Worm (Caenorhabditis elegans) whole organism, L1 larva: ENCODE data around the gene Y40B10A.9.

Source experiments
- C04F5.9 ChIP-seq: sonication (generic microtip); optimal IDR thresholded peaks from 2 replicates; lab custom pipeline; 2016; ENCODE audit warnings: missing genetic modification characterization, missing compliant biosample characterization
- F16B12.6 ChIP-seq: fragments of 150-350 bp; optimal IDR thresholded peaks from 2 replicates; lab custom pipeline; 2014; ENCODE audit warnings: missing biosample characterization, missing genetic modification characterization
- aly-2 ChIP-seq: fragments of 150-350 bp; optimal IDR thresholded peaks from 2 replicates; lab custom pipeline; 2014; ENCODE audit warnings: missing biosample characterization, missing genetic modification characterization
- blmp-1 ChIP-seq: fragments of 150-350 bp; optimal IDR thresholded peaks from 2 replicates; lab custom pipeline; 2014; ENCODE audit warnings: missing biosample characterization, missing genetic modification characterization
- ceh-82 ChIP-seq, 3 experiments: fragments of 150-350 bp in 1 of 3; sonication (generic microtip) in 2 of 3; optimal IDR thresholded peaks; 2 replicates each; lab custom pipeline; 2014 to 2017; ENCODE audit warnings: missing biosample characterization in 3 of 3, missing genetic modification characterization in 3 of 3
- dpl-1 ChIP-seq, 3 experiments: fragments of 150-350 bp in 2 of 3; sonication (generic microtip) in 1 of 3; optimal IDR thresholded peaks; 2 replicates each; lab custom pipeline; 2014 to 2017; ENCODE audit warnings: missing biosample characterization in 3 of 3, missing genetic modification characterization in 3 of 3, missing genetic modification reagents in 3 of 3
- dsc-1 ChIP-seq: sonication (generic microtip); optimal IDR thresholded peaks from 2 replicates; lab custom pipeline; 2016; ENCODE audit warnings: mild to moderate bottlenecking, missing genetic modification characterization, missing compliant biosample characterization
- efl-1 ChIP-seq, 4 experiments: fragments of 150-350 bp; optimal IDR thresholded peaks in 3 of 4; peaks in 1 of 4; 1 replicate in 1 of 4; 2 replicates in 3 of 4; lab custom pipeline; 2014; ENCODE audit warnings: missing biosample characterization in 2 of 4, missing genetic modification characterization in 2 of 4, missing genetic modification reagents in 2 of 4
- elt-2 ChIP-seq: sonication (generic microtip); optimal IDR thresholded peaks from 2 replicates; lab custom pipeline; 2016; ENCODE audit warnings: missing genetic modification characterization, mild to moderate bottlenecking, inconsistent platforms, missing compliant biosample characterization, missing genetic modification reagents
- elt-3 ChIP-seq, 6 experiments: fragments of 150-350 bp in 1 of 6; sonication (generic microtip); optimal IDR thresholded peaks; 2 replicates each; lab custom pipeline; 2017 to 2018; ENCODE audit warnings: missing biosample characterization in 6 of 6, missing genetic modification characterization in 6 of 6, inconsistent platforms in 1 of 6
- ets-5 ChIP-seq: fragments of 200-800 bp; sonication (Bioruptor generic); IDR thresholded peaks from 2 replicates; pipeline ENCODE4 v1.3.6; 2022; ENCODE audit warnings: missing genetic modification characterization, missing compliant biosample characterization
- fos-1 ChIP-seq: fragments of 150-350 bp; optimal IDR thresholded peaks from 2 replicates; lab custom pipeline; 2014; ENCODE audit warnings: missing biosample characterization, missing genetic modification characterization
- grh-1 ChIP-seq: fragments of 200-800 bp; sonication (Bioruptor generic); IDR thresholded peaks from 2 replicates; pipeline ENCODE4 v1.3.6; 2022; ENCODE audit warnings: missing genetic modification reagents, missing genetic modification characterization, missing compliant biosample characterization
- irx-1 ChIP-seq: sonication (generic microtip); optimal IDR thresholded peaks from 2 replicates; lab custom pipeline; 2016; ENCODE audit warnings: missing genetic modification characterization, missing compliant biosample characterization
- isw-1 ChIP-seq: fragments of 200-800 bp; sonication (Bioruptor generic); IDR thresholded peaks from 2 replicates; pipeline ENCODE4 v1.3.6; 2022; ENCODE audit warnings: missing genetic modification characterization, missing compliant biosample characterization
- lin-13 ChIP-seq: fragments of 150-350 bp; optimal IDR thresholded peaks from 2 replicates; lab custom pipeline; 2014; ENCODE audit warnings: missing biosample characterization, missing genetic modification reagents, missing genetic modification characterization
- lin-14 ChIP-seq: fragments of 200-800 bp; sonication (Bioruptor generic); optimal IDR thresholded peaks from 2 replicates; lab custom pipeline; 2018; ENCODE audit warnings: mild to moderate bottlenecking, missing genetic modification characterization, moderate library complexity, missing compliant biosample characterization
- lin-35 ChIP-seq, 2 experiments: fragments of 150-350 bp; optimal IDR thresholded peaks; 2 replicates each; lab custom pipeline; 2014; ENCODE audit warnings: missing biosample characterization in 2 of 2, missing genetic modification characterization in 2 of 2, missing genetic modification reagents in 2 of 2
- lsy-2 ChIP-seq, 2 experiments: fragments of 150-350 bp; optimal IDR thresholded peaks; 2 replicates each; lab custom pipeline; 2014; ENCODE audit warnings: missing biosample characterization in 2 of 2, missing genetic modification characterization in 2 of 2
- mdl-1 ChIP-seq, 2 experiments: fragments of 150-350 bp; optimal IDR thresholded peaks; 2 replicates each; lab custom pipeline; 2014 to 2017; ENCODE audit warnings: missing biosample characterization in 2 of 2, missing genetic modification characterization in 2 of 2, inconsistent platforms in 1 of 2
- mep-1 ChIP-seq: fragments of 150-350 bp; optimal IDR thresholded peaks from 2 replicates; lab custom pipeline; 2014; ENCODE audit warnings: missing biosample characterization, missing genetic modification characterization
- nhr-12 ChIP-seq: sonication (generic microtip); optimal IDR thresholded peaks from 2 replicates; lab custom pipeline; 2017; ENCODE audit warnings: missing biosample characterization, missing genetic modification characterization
- nhr-19 ChIP-seq: fragments of 200-800 bp; sonication (Bioruptor generic); conservative IDR thresholded peaks from 2 replicates; pipeline ENCODE4 v1.3.6; 2022; ENCODE audit warnings: missing genetic modification characterization, missing compliant biosample characterization
- nhr-20 ChIP-seq: sonication (generic microtip); optimal IDR thresholded peaks from 2 replicates; lab custom pipeline; 2016; ENCODE audit warnings: mild to moderate bottlenecking, missing genetic modification characterization, missing compliant biosample characterization
- nhr-28 ChIP-seq: fragments of 150-350 bp; optimal IDR thresholded peaks from 2 replicates; lab custom pipeline; 2014; ENCODE audit warnings: missing biosample characterization, missing genetic modification characterization
- nhr-47 ChIP-seq: sonication (generic microtip); optimal IDR thresholded peaks from 2 replicates; lab custom pipeline; 2016; ENCODE audit warnings: mild to moderate bottlenecking, missing genetic modification characterization, moderate library complexity, missing compliant biosample characterization
- nhr-71 ChIP-seq: sonication (generic microtip); optimal IDR thresholded peaks from 2 replicates; lab custom pipeline; 2016; ENCODE audit warnings: mild to moderate bottlenecking, missing genetic modification characterization, moderate library complexity, missing compliant biosample characterization
- nhr-84 ChIP-seq: sonication (generic microtip); optimal IDR thresholded peaks from 2 replicates; lab custom pipeline; 2017; ENCODE audit warnings: missing biosample characterization, missing genetic modification characterization
- nhr-85 ChIP-seq: sonication (generic microtip); peaks from one replicate; lab custom pipeline; 2016; ENCODE audit warnings: missing genetic modification characterization, inconsistent platforms, missing compliant biosample characterization
- nhr-90 ChIP-seq: sonication (generic microtip); optimal IDR thresholded peaks from 2 replicates; lab custom pipeline; 2016; ENCODE audit warnings: mild to moderate bottlenecking, missing genetic modification characterization, missing compliant biosample characterization; ENCODE audit not compliant: poor library complexity
- rnt-1 ChIP-seq: sonication (generic microtip); optimal IDR thresholded peaks from 2 replicates; lab custom pipeline; 2016; ENCODE audit warnings: mild to moderate bottlenecking, missing genetic modification characterization, moderate library complexity, missing compliant biosample characterization
- skn-1 ChIP-seq: fragments of 150-350 bp; optimal IDR thresholded peaks from 2 replicates; lab custom pipeline; 2014; ENCODE audit warnings: missing biosample characterization, missing genetic modification characterization
- snpc-4 ChIP-seq: fragments of 150-350 bp; optimal IDR thresholded peaks from 2 replicates; lab custom pipeline; 2014; ENCODE audit warnings: missing biosample characterization, missing genetic modification characterization
- snu-23 ChIP-seq: sonication (generic microtip); optimal IDR thresholded peaks from 2 replicates; lab custom pipeline; 2016; ENCODE audit warnings: missing genetic modification characterization, missing compliant biosample characterization
- sup-37 ChIP-seq: fragments of 200-800 bp; sonication (Bioruptor generic); optimal IDR thresholded peaks from 2 replicates; lab custom pipeline; 2018; ENCODE audit warnings: mild to moderate bottlenecking, missing genetic modification characterization, missing compliant biosample characterization
- swsn-7 ChIP-seq: sonication (generic microtip); optimal IDR thresholded peaks from 2 replicates; lab custom pipeline; 2016; ENCODE audit warnings: missing genetic modification characterization, missing compliant biosample characterization
- tbx-2 ChIP-seq: sonication (generic microtip); optimal IDR thresholded peaks from 2 replicates; lab custom pipeline; 2016; ENCODE audit warnings: missing genetic modification characterization, missing compliant biosample characterization
- unc-130 ChIP-seq: fragments of 150-350 bp; optimal IDR thresholded peaks from 2 replicates; lab custom pipeline; 2017; ENCODE audit warnings: missing biosample characterization, missing genetic modification characterization, inconsistent platforms
- unc-98 ChIP-seq: fragments of 200-800 bp; sonication (Bioruptor generic); IDR thresholded peaks from 2 replicates; pipeline ENCODE4 v1.3.6; 2022; ENCODE audit warnings: missing genetic modification characterization, missing compliant biosample characterization
- vab-15 ChIP-seq: sonication (generic microtip); optimal IDR thresholded peaks from 2 replicates; lab custom pipeline; 2017; ENCODE audit warnings: missing genotype, mild to moderate bottlenecking, missing genetic modification characterization, missing compliant biosample characterization
- xbp-1 ChIP-seq: sonication (generic microtip); optimal IDR thresholded peaks from 2 replicates; lab custom pipeline; 2016; ENCODE audit warnings: missing genetic modification characterization, missing compliant biosample characterization
- ztf-4 ChIP-seq: fragments of 150-350 bp; optimal IDR thresholded peaks from 2 replicates; lab custom pipeline; 2014; ENCODE audit warnings: missing biosample characterization, missing genetic modification characterization

Y40B10A.9 gene

DNA sequence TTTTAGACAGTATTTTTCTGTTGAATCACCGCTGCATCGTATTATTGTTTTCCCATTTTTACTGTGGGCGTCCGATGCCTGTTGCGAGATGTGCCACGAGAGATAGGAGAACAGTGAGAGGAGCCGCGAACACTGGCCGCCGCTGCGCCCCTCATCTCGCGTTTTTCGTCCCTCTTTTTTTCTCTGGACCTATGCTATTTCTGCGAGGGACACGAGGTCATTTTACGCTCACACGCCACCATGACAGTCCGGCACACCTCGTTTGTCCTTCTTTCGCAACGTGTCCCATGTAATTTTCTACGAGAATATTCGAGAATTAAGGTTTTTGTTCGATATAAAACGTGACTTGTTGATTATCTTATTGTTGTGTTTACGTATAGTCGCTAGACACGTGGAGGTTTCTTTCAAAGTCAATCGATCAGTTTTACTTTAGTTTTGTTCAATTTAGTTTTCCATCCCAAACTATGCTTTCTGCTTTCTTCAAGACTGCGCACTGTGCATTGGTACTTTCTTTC lies 4.7 kb downstream of the Y40B10A.9 start, which contains the start of gene lbp-9:
Gene lbp-9 (plus strand): TSS at position 465 of the 515 bp plus-strand sequence.
- TF ChIP-seq dsc-1 (no peak), nhr-12 (tag; lab: Kevin White, UChicago) (no peak), irx-1 (peak; percentile 25), ets-5 (GFP tag; lab: Robert Waterston, UW) (no peak), rnt-1 (tag; lab: Kevin White, UChicago) (peak; percentile 10), blmp-1 (tag; lab: Kevin White, UChicago) (peak; percentile 36), aly-2 (tag; lab: Kevin White, UChicago) (no peak), nhr-47 (tag; lab: Kevin White, UChicago) (peak; percentile 41), mdl-1 (tag; optimal IDR thresholded peaks at IDR 0.05; lab: Kevin White, UChicago) (peak in 1 of 2 experiments; percentile 81), lsy-2 (tag; optimal IDR thresholded peaks at IDR 0.05; lab: Kevin White, UChicago) (peak; percentile 15 to 34), nhr-85 (tag; lab: Kevin White, UChicago) (peak; percentile 91), tbx-2 (tag; lab: Kevin White, UChicago) (peak; percentile 23), efl-1 (optimal IDR thresholded peaks at IDR 0.05; lab: Kevin White, UChicago) (peak; percentile 12 to 35), efl-1 (GFP tag; optimal IDR thresholded peaks at IDR 0.05 in 1 of 2; lab: Kevin White, UChicago) (peak; percentile 36 to 82), nhr-19 (peak; percentile 37; the same call in 1 of the 2 replicates), nhr-84 (tag; lab: Kevin White, UChicago) (no peak), ceh-82 (tag; optimal IDR thresholded peaks at IDR 0.05; lab: Kevin White, UChicago) (peak in 1 of 3 experiments; percentile 31), skn-1 (tag; lab: Kevin White, UChicago) (peak; percentile 74), nhr-71 (peak; percentile 80), lin-13 (GFP tag; lab: Kevin White, UChicago) (peak; percentile 28), ztf-4 (tag; lab: Kevin White, UChicago) (peak; percentile 21), C04F5.9 (tag; lab: Kevin White, UChicago) (peak; percentile 15), snu-23 (GFP tag; lab: Kevin White, UChicago) (peak; percentile 80), nhr-20 (tag; lab: Kevin White, UChicago) (peak; percentile 88), snpc-4 (tag; lab: Kevin White, UChicago) (no peak), mep-1 (tag; lab: Kevin White, UChicago) (peak; percentile 89), vab-15 (tag; lab: Kevin White, UChicago) (no peak), dpl-1 (GFP tag; optimal IDR thresholded peaks at IDR 0.05; lab: Kevin White, UChicago) (peak in 2 of 3 experiments; percentile 6 to 50), lin-14 (GFP tag; lab: Kevin White, UChicago) (peak; percentile 99), xbp-1 (tag; lab: Kevin White, UChicago) (peak; percentile 35), swsn-7 (tag; lab: Kevin White, UChicago) (peak; percentile 40), lin-35 (GFP tag; optimal IDR thresholded peaks at IDR 0.05; lab: Kevin White, UChicago) (peak; percentile 42 to 69), nhr-90 (tag; lab: Kevin White, UChicago) (peak; percentile 43)

ce11 chrV:2067419-2067818 lies 5.3 kb downstream of the Y40B10A.9 start:
- no peak for TF ChIP-seq blmp-1 (tag; lab: Kevin White, UChicago)
- no peak for TF ChIP-seq lin-14 (GFP tag; lab: Kevin White, UChicago)
- no peak for TF ChIP-seq nhr-71
- no peak for TF ChIP-seq unc-98 (GFP tag; lab: Robert Waterston, UW)
- TF ChIP-seq lin-35 (GFP tag; optimal IDR thresholded peaks at IDR 0.05; lab: Kevin White, UChicago), result no peak
- TF ChIP-seq fos-1 (tag; lab: Kevin White, UChicago), result no peak
- no peak for TF ChIP-seq F16B12.6 (tag; lab: Kevin White, UChicago)
- TF ChIP-seq sup-37 (GFP tag; lab: Kevin White, UChicago), result no peak
- no peak for TF ChIP-seq nhr-28 (tag; lab: Kevin White, UChicago)
- TF ChIP-seq nhr-84 (tag; lab: Kevin White, UChicago), result no peak
- no peak for TF ChIP-seq lin-13 (GFP tag; lab: Kevin White, UChicago)
- no peak for TF ChIP-seq isw-1
- TF ChIP-seq dsc-1, result no peak
- no peak for TF ChIP-seq mdl-1 (tag; optimal IDR thresholded peaks at IDR 0.05; lab: Kevin White, UChicago)
- TF ChIP-seq unc-130 (tag; lab: Kevin White, UChicago), result no peak
- TF ChIP-seq grh-1 (GFP tag; lab: Robert Waterston, UW), result no peak
- TF ChIP-seq elt-3 (tag; optimal IDR thresholded peaks at IDR 0.05; lab: Kevin White, UChicago), result no peak
- TF ChIP-seq elt-2 (tag; lab: Kevin White, UChicago), result no peak
- TF ChIP-seq, all 84 proteins: peak for 0
